Worm (Caenorhabditis elegans): ENCODE data around the gene nars-2.

DNA sequence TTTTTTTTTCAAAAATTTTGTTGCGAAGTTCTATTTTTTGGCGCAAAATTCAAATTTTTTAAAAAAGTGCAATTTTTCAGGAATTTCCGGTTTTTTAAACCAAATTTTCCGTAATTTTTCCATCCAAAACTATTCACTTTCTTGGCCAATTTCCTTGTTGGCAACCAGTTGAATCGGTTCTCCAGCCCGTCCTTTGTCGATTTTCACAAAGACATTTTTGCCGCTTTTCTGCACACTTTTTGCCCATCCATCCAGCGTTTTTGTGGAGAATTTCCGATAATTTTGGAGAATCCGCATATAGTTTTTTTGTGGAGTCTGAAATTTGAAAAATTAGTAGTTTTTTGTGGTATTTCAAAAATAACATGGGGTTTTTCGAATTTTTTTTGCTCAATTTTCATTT, 8.1 kb downstream of the nars-2 start:
- TF ChIP-seq ceh-36 (tag; optimal IDR thresholded peaks at IDR 0.05) (no peak), ama-1 (optimal IDR thresholded peaks at IDR 0.05) (no peak), flt-1 (GFP tag; IDR thresholded peaks at IDR 0.05) (no peak), B0310.2 (tag; optimal IDR thresholded peaks at IDR 0.05) (no peak), tbx-37 (GFP tag; conservative IDR thresholded peaks at IDR 0.05) (no peak)
